Worm (Caenorhabditis elegans): Measurements from ENCODE around the gene Y110A2AR.1.

- TF ChIP-seq ztf-23 (GFP tag; IDR thresholded peaks at IDR 0.05) (no peak), flt-1 (GFP tag; IDR thresholded peaks at IDR 0.05) (no peak), T22C8.4 (GFP tag; IDR thresholded peaks at IDR 0.05) (no peak), ref-1 (GFP tag; conservative IDR thresholded peaks at IDR 0.05) (no peak)
Measured at ce11 chrII:2940747-2941146, 21.2 kb downstream of the Y110A2AR.1 start, which contains the start of gene irld-66.
